Worm (Caenorhabditis elegans): ENCODE measurements around the gene R11F4.2.

- TF ChIP-seq flt-1 (GFP tag; IDR thresholded peaks at IDR 0.05) (no peak), ama-1 (optimal IDR thresholded peaks at IDR 0.05) (no peak), aly-1 (tag; optimal IDR thresholded peaks at IDR 0.05) (no peak), tbx-11 (GFP tag; IDR thresholded peaks at IDR 0.05) (no peak), ceh-13 (GFP tag; optimal IDR thresholded peaks at IDR 0.05) (no peak), B0310.2 (tag; optimal IDR thresholded peaks at IDR 0.05) (no peak), tbx-37 (GFP tag; conservative IDR thresholded peaks at IDR 0.05) (no peak), F13C5.2 (tag; optimal IDR thresholded peaks at IDR 0.05) (no peak), hmbx-1 (tag; optimal IDR thresholded peaks at IDR 0.05) (no peak), ceh-36 (tag; optimal IDR thresholded peaks at IDR 0.05) (no peak)
Observed at ce11 chrII:4094030-4094846, 11.4 kb downstream of the R11F4.2 start.
